Worm (Caenorhabditis elegans): ENCODE measurements around the gene F54D12.9.

The F54D12.9 gene

ce11 chrII:1355480-1355879 is 26.0 kb downstream of the F54D12.9 start, which contains the start of gene C13A10.1:
Gene C13A10.1, minus strand, starts transcription at chrII:1355649.
- TF ChIP-seq elt-2 (tag; optimal IDR thresholded peaks at IDR 0.05) (peak; percentile 38), aly-2 (tag; optimal IDR thresholded peaks at IDR 0.05) (no peak)

ce11 chrII:1344524-1345119 is 36.9 kb downstream of the F54D12.9 start:
- peak in 1 of 2 experiments; percentile 6 for TF ChIP-seq lsy-2 (tag; optimal IDR thresholded peaks at IDR 0.05)
- TF ChIP-seq sptf-1 (tag; optimal IDR thresholded peaks at IDR 0.05): no peak
- TF ChIP-seq lin-39 (tag; optimal IDR thresholded peaks at IDR 0.05): no peak
- TF ChIP-seq swsn-7 (tag; optimal IDR thresholded peaks at IDR 0.05): no peak
- no peak for TF ChIP-seq nhr-28 (tag; optimal IDR thresholded peaks at IDR 0.05)
- peak; percentile 67 for TF ChIP-seq zip-4 (GFP tag; optimal IDR thresholded peaks at IDR 0.05)
- TF ChIP-seq Y116A8C.19 (tag; optimal IDR thresholded peaks at IDR 0.05; ENCODE audit: borderline replicate concordance): no peak
- peak; percentile 49 for TF ChIP-seq lin-14 (GFP tag; optimal IDR thresholded peaks at IDR 0.05)
- TF ChIP-seq efl-1 (optimal IDR thresholded peaks at IDR 0.05): no peak
- peak in 1 of 2 experiments; percentile 2 for TF ChIP-seq efl-1 (GFP tag; optimal IDR thresholded peaks at IDR 0.05 in 1 of 2)
- TF ChIP-seq jun-1 (tag; optimal IDR thresholded peaks at IDR 0.05): no peak
- peak in 1 of 3 experiments; percentile 11 for TF ChIP-seq dpl-1 (GFP tag; optimal IDR thresholded peaks at IDR 0.05)
- TF ChIP-seq nhr-71 (tag; optimal IDR thresholded peaks at IDR 0.05): no peak
- TF ChIP-seq xbp-1 (tag; optimal IDR thresholded peaks at IDR 0.05): no peak
- TF ChIP-seq hlh-4 (tag; optimal IDR thresholded peaks at IDR 0.05): no peak
- no peak for TF ChIP-seq C16A3.4 (tag; optimal IDR thresholded peaks at IDR 0.05)
- TF ChIP-seq zag-1 (tag; optimal IDR thresholded peaks at IDR 0.05): peak; percentile 20

- TF ChIP-seq C04F5.9 (tag; optimal IDR thresholded peaks at IDR 0.05) (no peak), nhr-77 (tag; optimal IDR thresholded peaks at IDR 0.05) (no peak), unc-30 (tag; optimal IDR thresholded peaks at IDR 0.05) (no peak), jun-1 (tag; optimal IDR thresholded peaks at IDR 0.05) (no peak), dsc-1 (tag; optimal IDR thresholded peaks at IDR 0.05) (no peak), lin-14 (GFP tag; optimal IDR thresholded peaks at IDR 0.05) (peak; percentile 32), snpc-4 (tag; optimal IDR thresholded peaks at IDR 0.05) (no peak)
Observed at ce11 chrII:1343748-1344147, 37.8 kb downstream of the F54D12.9 start.

ce11 chrII:1341416-1341815 is 40.1 kb downstream of the F54D12.9 start:
- TF ChIP-seq ces-1 (GFP tag; optimal IDR thresholded peaks at IDR 0.05) (peak; percentile 90), lin-14 (GFP tag; optimal IDR thresholded peaks at IDR 0.05) (peak; percentile 86), efl-1 (optimal IDR thresholded peaks at IDR 0.05) (no peak), efl-1 (GFP tag; optimal IDR thresholded peaks at IDR 0.05 in 1 of 2) (peak in 1 of 2 experiments; percentile 38), dpl-1 (GFP tag; optimal IDR thresholded peaks at IDR 0.05) (no peak), blmp-1 (tag; optimal IDR thresholded peaks at IDR 0.05) (no peak), swsn-7 (tag; optimal IDR thresholded peaks at IDR 0.05) (peak; percentile 13), ceh-82 (tag; optimal IDR thresholded peaks at IDR 0.05) (peak in 1 of 3 experiments; percentile 17), nhr-71 (tag; optimal IDR thresholded peaks at IDR 0.05) (peak; percentile 49)

- no peak for TF ChIP-seq ceh-90 (tag; optimal IDR thresholded peaks at IDR 0.05)
- TF ChIP-seq mab-9 (GFP tag; IDR thresholded peaks at IDR 0.05): no peak
- no peak for TF ChIP-seq nhr-12 (tag; optimal IDR thresholded peaks at IDR 0.05)
- no peak for TF ChIP-seq F16B12.6 (tag; optimal IDR thresholded peaks at IDR 0.05)
- TF ChIP-seq blmp-1 (tag; optimal IDR thresholded peaks at IDR 0.05): no peak
- TF ChIP-seq skn-1 (tag; optimal IDR thresholded peaks at IDR 0.05): no peak
- TF ChIP-seq vab-15 (tag; optimal IDR thresholded peaks at IDR 0.05): no peak
- no peak for TF ChIP-seq lin-39 (tag; optimal IDR thresholded peaks at IDR 0.05)
- no peak for TF ChIP-seq ztf-4 (tag; optimal IDR thresholded peaks at IDR 0.05)
- TF ChIP-seq jun-1 (tag; optimal IDR thresholded peaks at IDR 0.05): no peak
- TF ChIP-seq fkh-8 (tag; optimal IDR thresholded peaks at IDR 0.05): no peak
- no peak for TF ChIP-seq lir-3 (tag; optimal IDR thresholded peaks at IDR 0.05; ENCODE audit: poor library complexity)
- no peak for TF ChIP-seq unc-30 (tag; optimal IDR thresholded peaks at IDR 0.05)
- no peak for TF ChIP-seq zag-1 (tag; optimal IDR thresholded peaks at IDR 0.05)
- no peak for TF ChIP-seq egl-27 (tag; optimal IDR thresholded peaks at IDR 0.05)
- no peak for TF ChIP-seq ces-1 (GFP tag; optimal IDR thresholded peaks at IDR 0.05)
- TF ChIP-seq nhr-11 (tag; optimal IDR thresholded peaks at IDR 0.05): no peak
- TF ChIP-seq lin-14 (GFP tag; optimal IDR thresholded peaks at IDR 0.05): no peak
- no peak for TF ChIP-seq grh-1 (GFP tag; IDR thresholded peaks at IDR 0.05)
- TF ChIP-seq Y116A8C.19 (tag; optimal IDR thresholded peaks at IDR 0.05; ENCODE audit: borderline replicate concordance): no peak
Observed at ce11 chrII:1340049-1340448, 41.5 kb downstream of the F54D12.9 start.

Measured in whole organism, L1 larva.